Fruit fly (Drosophila melanogaster): ENCODE data around the gene CG1801.

DNA sequence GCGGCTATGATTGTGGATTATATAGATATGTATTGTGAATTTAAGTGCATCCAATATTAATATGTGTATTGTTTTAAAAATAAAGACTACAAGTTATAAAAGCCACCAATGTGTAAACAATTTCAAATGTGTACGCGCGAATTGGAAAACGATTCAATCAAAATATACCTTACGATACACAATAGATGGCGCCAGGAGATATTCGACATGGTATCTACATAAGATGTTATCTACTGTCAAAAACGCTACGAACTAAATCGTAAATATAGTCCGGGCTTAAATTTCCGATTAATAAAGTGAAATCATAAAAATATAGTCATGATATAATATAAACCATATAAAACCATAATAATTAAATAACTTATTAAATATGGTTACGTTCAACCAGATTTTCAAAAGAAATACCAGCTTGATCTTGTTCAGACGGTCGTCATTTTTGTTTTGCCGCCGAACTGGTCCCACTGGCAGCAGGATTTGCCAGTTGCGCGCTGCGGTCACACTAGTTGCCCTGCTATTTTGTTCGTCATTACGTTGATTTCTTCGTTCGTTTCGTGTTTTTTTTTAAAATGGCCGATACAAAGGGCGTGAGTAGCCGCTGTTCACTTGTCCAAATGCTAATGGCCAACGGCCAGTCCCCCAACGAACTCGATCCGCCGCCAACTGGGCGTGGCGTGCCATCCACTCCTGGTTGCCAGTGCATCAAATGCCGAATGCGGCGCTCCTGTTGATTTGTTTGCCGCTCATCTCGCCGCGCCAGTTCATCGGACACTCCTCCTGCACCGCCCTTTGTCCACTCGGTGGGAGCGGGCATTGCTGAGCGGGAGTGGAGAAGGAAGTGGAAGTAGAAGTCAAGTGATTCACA, 40.7 kb upstream of the CG1801 start, which contains the start of gene Septin1:
- TF ChIP-seq ttk (optimal IDR thresholded peaks at IDR 0.05) (no peak), insv (optimal IDR thresholded peaks at IDR 0.05) (no peak), psq (optimal IDR thresholded peaks at IDR 0.05) (no peak)
